Worm (Caenorhabditis elegans) whole organism, L2 larva: ENCODE measurements around the gene cest-7.
A peak's percentile ranks its signal among the peaks of the same experiment; 100 is the strongest.

Experiments
- C34F6.9 ChIP-seq: fragments of 150-350 bp; optimal IDR thresholded peaks from 2 replicates; lab custom pipeline; 2014; ENCODE audit warnings: missing biosample characterization, missing genetic modification characterization
- F13H6.1 ChIP-seq: sonication (generic microtip); optimal IDR thresholded peaks from 2 replicates; lab custom pipeline; 2016; ENCODE audit warnings: missing genetic modification characterization, missing compliant biosample characterization
- R02D3.7 ChIP-seq: fragments of 150-350 bp; optimal IDR thresholded peaks from 2 replicates; lab custom pipeline; 2014; ENCODE audit warnings: missing biosample characterization, missing genetic modification characterization
- alr-1 ChIP-seq: fragments of 150-350 bp; optimal IDR thresholded peaks from 2 replicates; lab custom pipeline; 2014; ENCODE audit warnings: missing biosample characterization, missing genetic modification characterization
- aly-2 ChIP-seq: fragments of 150-350 bp; optimal IDR thresholded peaks from 2 replicates; lab custom pipeline; 2014; ENCODE audit warnings: missing biosample characterization, missing genetic modification characterization
- blmp-1 ChIP-seq: sonication (generic microtip); optimal IDR thresholded peaks from 2 replicates; lab custom pipeline; 2017; ENCODE audit warnings: missing genetic modification characterization, mild to moderate bottlenecking, missing compliant biosample characterization, antibody characterized with exemption, moderate library complexity; ENCODE audit not compliant: insufficient read depth
- ceh-16 ChIP-seq: fragments of 150-350 bp; optimal IDR thresholded peaks from 2 replicates; lab custom pipeline; 2014; ENCODE audit warnings: missing biosample characterization, missing genetic modification characterization
- ceh-82 ChIP-seq: fragments of 150-350 bp; optimal IDR thresholded peaks from 2 replicates; lab custom pipeline; 2014; ENCODE audit warnings: missing biosample characterization, missing genetic modification characterization
- crh-2 ChIP-seq: sonication (generic microtip); optimal IDR thresholded peaks from 2 replicates; lab custom pipeline; 2017; ENCODE audit warnings: missing biosample characterization, missing genetic modification characterization
- dmd-4 ChIP-seq: sonication (generic microtip); optimal IDR thresholded peaks from 2 replicates; lab custom pipeline; 2017; ENCODE audit warnings: missing biosample characterization, missing genetic modification characterization
- egl-27 ChIP-seq: sonication (generic microtip); optimal IDR thresholded peaks from 3 replicates; lab custom pipeline; 2017; ENCODE audit warnings: missing biosample characterization, missing genetic modification reagents, missing genetic modification characterization
- elt-1 ChIP-seq: fragments of 150-350 bp; optimal IDR thresholded peaks from 2 replicates; lab custom pipeline; 2014; ENCODE audit warnings: missing biosample characterization, missing genetic modification characterization
- elt-3 ChIP-seq: sonication (generic microtip); optimal IDR thresholded peaks from 2 replicates; lab custom pipeline; 2017; ENCODE audit warnings: missing biosample characterization, missing genetic modification characterization
- fos-1 ChIP-seq: fragments of 150-350 bp; optimal IDR thresholded peaks from 2 replicates; lab custom pipeline; 2014; ENCODE audit warnings: missing biosample characterization, missing genetic modification characterization
- gmeb-1 ChIP-seq: fragments of 150-350 bp; optimal IDR thresholded peaks from 2 replicates; lab custom pipeline; 2014; ENCODE audit warnings: missing biosample characterization, missing genetic modification characterization
- lin-13 ChIP-seq: fragments of 150-350 bp; optimal IDR thresholded peaks from 2 replicates; lab custom pipeline; 2014; ENCODE audit warnings: missing biosample characterization, missing genetic modification reagents, missing genetic modification characterization
- lin-39 ChIP-seq: fragments of 150-350 bp; optimal IDR thresholded peaks from 2 replicates; lab custom pipeline; 2014; ENCODE audit warnings: missing biosample characterization, missing genetic modification reagents, missing genetic modification characterization
- mab-5 ChIP-seq: fragments of 150-350 bp; optimal IDR thresholded peaks from 2 replicates; lab custom pipeline; 2014; ENCODE audit warnings: missing biosample characterization, missing genetic modification characterization
- mdl-1 ChIP-seq, 2 experiments: fragments of 150-350 bp in 1 of 2; sonication (generic microtip) in 1 of 2; optimal IDR thresholded peaks; 2 replicates each; lab custom pipeline; 2017; ENCODE audit warnings: missing biosample characterization in 2 of 2, missing genetic modification characterization in 2 of 2
- nhr-12 ChIP-seq: fragments of 150-350 bp; optimal IDR thresholded peaks from 2 replicates; lab custom pipeline; 2014; ENCODE audit warnings: missing biosample characterization, missing genetic modification characterization
- nhr-129 ChIP-seq: fragments of 150-350 bp; optimal IDR thresholded peaks from 2 replicates; lab custom pipeline; 2014; ENCODE audit warnings: missing biosample characterization, missing genetic modification characterization
- nhr-21 ChIP-seq: fragments of 150-350 bp; optimal IDR thresholded peaks from 2 replicates; lab custom pipeline; 2014; ENCODE audit warnings: missing biosample characterization, missing genetic modification characterization
- nhr-23 ChIP-seq: fragments of 150-350 bp; optimal IDR thresholded peaks from 2 replicates; lab custom pipeline; 2014; ENCODE audit warnings: missing biosample characterization, missing genetic modification reagents, missing genetic modification characterization
- nhr-237 ChIP-seq: fragments of 150-350 bp; optimal IDR thresholded peaks from 2 replicates; lab custom pipeline; 2014; ENCODE audit warnings: missing biosample characterization, missing genetic modification characterization
- nhr-25 ChIP-seq: fragments of 150-350 bp; sonication (generic microtip); optimal IDR thresholded peaks from 3 replicates; lab custom pipeline; 2014; ENCODE audit warnings: missing biosample characterization, missing genetic modification characterization
- nhr-6 ChIP-seq: fragments of 150-350 bp; optimal IDR thresholded peaks from 2 replicates; lab custom pipeline; 2014; ENCODE audit warnings: missing biosample characterization, missing genetic modification characterization
- nhr-77 ChIP-seq: fragments of 150-350 bp; optimal IDR thresholded peaks from 2 replicates; lab custom pipeline; 2014; ENCODE audit warnings: missing biosample characterization, missing genetic modification characterization
- peb-1 ChIP-seq: fragments of 150-350 bp; optimal IDR thresholded peaks from 2 replicates; lab custom pipeline; 2014; ENCODE audit warnings: missing biosample characterization, missing genetic modification characterization
- sem-4 ChIP-seq: fragments of 150-350 bp; optimal IDR thresholded peaks from 2 replicates; lab custom pipeline; 2014; ENCODE audit warnings: missing biosample characterization, missing genetic modification reagents, missing genetic modification characterization
- skn-1 ChIP-seq: sonication (generic microtip); optimal IDR thresholded peaks from 2 replicates; lab custom pipeline; 2017; ENCODE audit warnings: missing biosample characterization, missing genetic modification characterization
- sma-3 ChIP-seq: sonication (generic microtip); optimal IDR thresholded peaks from 2 replicates; lab custom pipeline; 2016; ENCODE audit warnings: missing genetic modification reagents, missing genetic modification characterization, missing compliant biosample characterization
- sma-9 ChIP-seq, 2 experiments: fragments of 150-350 bp in 1 of 2; sonication (generic microtip) in 1 of 2; optimal IDR thresholded peaks; 2 replicates each; lab custom pipeline; 2014 to 2016; ENCODE audit warnings: missing genetic modification characterization in 2 of 2, mild to moderate bottlenecking in 1 of 2, missing biosample characterization in 1 of 2, missing compliant biosample characterization in 1 of 2, missing genetic modification reagents in 1 of 2, moderate library complexity in 1 of 2
- snpc-4 ChIP-seq: fragments of 150-350 bp; optimal IDR thresholded peaks from 2 replicates; lab custom pipeline; 2014; ENCODE audit warnings: missing biosample characterization, missing genetic modification characterization
- unc-39 ChIP-seq: fragments of 150-350 bp; optimal IDR thresholded peaks from 2 replicates; lab custom pipeline; 2014; ENCODE audit warnings: missing biosample characterization, missing genetic modification characterization
- unc-62 ChIP-seq: fragments of 150-350 bp; optimal IDR thresholded peaks from 2 replicates; lab custom pipeline; 2014; ENCODE audit warnings: missing biosample characterization, missing genetic modification reagents, missing genetic modification characterization
- zag-1 ChIP-seq: fragments of 150-350 bp; optimal IDR thresholded peaks from 2 replicates; lab custom pipeline; 2014; ENCODE audit warnings: missing biosample characterization, missing genetic modification characterization
- ztf-1 ChIP-seq: fragments of 200-800 bp; sonication (Bioruptor generic); conservative IDR thresholded peaks from 2 replicates; pipeline ENCODE4 v1.3.6; 2022; ENCODE audit warnings: missing genetic modification characterization, missing compliant biosample characterization

cest-7 gene

DNA sequence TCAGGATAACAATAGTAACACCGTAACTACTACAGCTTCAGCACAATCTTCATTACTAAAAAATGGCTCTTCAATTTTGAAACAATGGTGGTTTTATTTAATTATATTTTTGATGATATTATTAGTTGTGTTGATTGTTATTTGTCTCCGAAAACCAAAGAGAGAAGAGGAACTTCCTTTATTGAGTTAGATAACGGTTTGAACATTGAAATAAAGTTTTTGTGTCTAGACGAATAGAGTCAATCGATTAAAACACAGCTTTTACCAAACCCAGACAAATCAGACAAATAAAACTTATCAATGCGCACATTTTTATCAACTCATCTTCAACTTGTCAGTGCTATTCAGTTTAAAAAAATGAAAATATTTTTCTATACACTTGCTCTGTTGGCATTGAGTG, at the start of gene cest-7:
cest-7 (plus strand) TSS at position 301 of the 400 bp plus-strand sequence.
- TF ChIP-seq fos-1 (tag; lab: Kevin White, UChicago) (no peak), unc-39 (tag; lab: Kevin White, UChicago) (no peak), zag-1 (no peak), dmd-4 (tag; lab: Kevin White, UChicago) (no peak), elt-3 (tag; lab: Kevin White, UChicago) (no peak), nhr-23 (tag; lab: Kevin White, UChicago) (no peak), egl-27 (tag; lab: Kevin White, UChicago) (no peak), snpc-4 (tag; lab: Kevin White, UChicago) (no peak), F13H6.1 (no peak), nhr-77 (tag; lab: Kevin White, UChicago) (no peak), mab-5 (no peak), R02D3.7 (no peak), nhr-25 (tag; lab: Kevin White, UChicago) (no peak), aly-2 (tag; lab: Kevin White, UChicago) (no peak), ceh-16 (tag; lab: Kevin White, UChicago) (no peak), mdl-1 (tag; optimal IDR thresholded peaks at IDR 0.05; lab: Kevin White, UChicago) (no peak), ceh-82 (tag; lab: Kevin White, UChicago) (no peak)

- TF ChIP-seq nhr-12 (tag; lab: Kevin White, UChicago) (no peak), F13H6.1 (peak; percentile 40), alr-1 (no peak), elt-1 (tag; lab: Kevin White, UChicago) (no peak), nhr-23 (tag; lab: Kevin White, UChicago) (no peak), nhr-237 (tag; lab: Kevin White, UChicago) (no peak), nhr-21 (peak; percentile 60), nhr-25 (tag; lab: Kevin White, UChicago) (peak; percentile 91), peb-1 (tag; lab: Kevin White, UChicago) (no peak), sem-4 (peak; percentile 35), nhr-129 (peak; percentile 66), ceh-82 (tag; lab: Kevin White, UChicago) (no peak), sma-9 (GFP tag; optimal IDR thresholded peaks at IDR 0.05; lab: Kevin White, UChicago) (peak; percentile 73), sma-9 (tag; optimal IDR thresholded peaks at IDR 0.05; lab: Kevin White, UChicago) (no peak), mab-5 (no peak), gmeb-1 (tag; lab: Kevin White, UChicago) (peak; percentile 8), sma-3 (GFP tag; lab: Kevin White, UChicago) (peak; percentile 44), crh-2 (tag; lab: Kevin White, UChicago) (peak; percentile 42), nhr-6 (tag; lab: Kevin White, UChicago) (no peak), lin-39 (tag; lab: Kevin White, UChicago) (no peak), mdl-1 (tag; optimal IDR thresholded peaks at IDR 0.05; lab: Kevin White, UChicago) (peak in 1 of 2 experiments; percentile 18), snpc-4 (tag; lab: Kevin White, UChicago) (no peak), lin-13 (GFP tag; lab: Kevin White, UChicago) (no peak), C34F6.9 (tag; lab: Kevin White, UChicago) (peak; percentile 43), fos-1 (tag; lab: Kevin White, UChicago) (no peak), ceh-16 (tag; lab: Kevin White, UChicago) (peak; percentile 62), unc-62 (GFP tag; lab: Kevin White, UChicago) (no peak), blmp-1 (peak; percentile 67), skn-1 (tag; lab: Kevin White, UChicago) (no peak), ztf-1 (no peak), nhr-77 (tag; lab: Kevin White, UChicago) (no peak)
- TF ChIP-seq, all 48 proteins: peak for 13
Measured at ce11 chrX:12180681-12181080, 49.1 kb upstream of the cest-7 start.

DNA sequence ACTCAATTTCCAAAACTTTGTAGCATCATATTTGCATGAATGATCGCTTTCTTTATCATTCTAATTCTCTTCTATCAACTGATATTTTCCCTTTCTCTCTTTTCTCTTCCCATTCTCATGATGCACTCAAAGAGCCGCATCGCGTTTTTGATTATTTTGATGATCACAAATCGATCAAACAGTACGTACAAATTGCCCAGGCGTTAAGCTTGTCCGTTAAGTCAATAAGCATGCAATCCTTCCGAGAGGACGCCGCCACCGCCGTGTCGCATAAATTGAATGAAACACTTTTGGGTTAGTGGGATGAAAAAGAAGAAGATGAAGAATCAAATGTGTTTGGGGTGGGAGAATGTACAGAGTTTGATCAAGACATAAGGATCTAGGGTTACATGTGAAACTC, 48.1 kb upstream of the cest-7 start:
- TF ChIP-seq nhr-12 (tag; lab: Kevin White, UChicago) (no peak), sma-9 (GFP tag; optimal IDR thresholded peaks at IDR 0.05; lab: Kevin White, UChicago) (peak; percentile 10), sma-9 (tag; optimal IDR thresholded peaks at IDR 0.05; lab: Kevin White, UChicago) (no peak), ceh-82 (tag; lab: Kevin White, UChicago) (no peak)
